Fruit fly (Drosophila melanogaster) whole organism, embryonic: ENCODE data around the gene Elp3.
A peak's percentile ranks its signal among the peaks of the same experiment; 100 is the strongest.

Source experiments
- Abd-B ChIP-seq: fragments of 200-800 bp; sonication (Bioruptor generic); optimal IDR thresholded peaks from 2 replicates; lab custom pipeline; 2018; ENCODE audit warnings: missing biosample characterization, mild to moderate bottlenecking, missing genetic modification characterization, moderate library complexity
- CG10543 ChIP-seq: fragments of 200-800 bp; sonication (Bioruptor generic); optimal IDR thresholded peaks from 3 replicates; lab custom pipeline; 2017; ENCODE audit warnings: missing biosample characterization, mild to moderate bottlenecking, missing genetic modification characterization, moderate library complexity
- CG12219 ChIP-seq: fragments of 200-800 bp; sonication (Bioruptor generic); optimal IDR thresholded peaks from 3 replicates; lab custom pipeline; 2018; ENCODE audit warnings: missing biosample characterization, mild to moderate bottlenecking, missing genetic modification characterization
- CG13296 ChIP-seq: fragments of 200-800 bp; sonication (Bioruptor generic); optimal IDR thresholded peaks from 3 replicates; lab custom pipeline; 2018; ENCODE audit warnings: missing biosample characterization, mild to moderate bottlenecking, missing genetic modification characterization
- CG14667 ChIP-seq: fragments of 200-800 bp; sonication (Bioruptor generic); IDR thresholded peaks from 2 replicates; pipeline ENCODE4 v1.3.6; 2022; ENCODE audit warnings: missing biosample characterization, missing genetic modification characterization
- CG1603 ChIP-seq: fragments of 200-800 bp; sonication (Bioruptor generic); optimal IDR thresholded peaks from 2 replicates; lab custom pipeline; 2019; ENCODE audit warnings: missing biosample characterization, mild to moderate bottlenecking, missing genetic modification characterization, moderate library complexity
- CG16815 ChIP-seq: fragments of 200-800 bp; sonication (Bioruptor generic); optimal IDR thresholded peaks from 3 replicates; lab custom pipeline; 2017; ENCODE audit warnings: missing biosample characterization, mild to moderate bottlenecking, missing genetic modification characterization
- CG16863 ChIP-seq: fragments of 200-800 bp; sonication (Bioruptor generic); optimal IDR thresholded peaks from 3 replicates; lab custom pipeline; 2016; ENCODE audit warnings: missing biosample characterization, missing genetic modification characterization
- CG17385 ChIP-seq: fragments of 200-800 bp; sonication (Bioruptor generic); optimal IDR thresholded peaks from 3 replicates; lab custom pipeline; 2018; ENCODE audit warnings: missing biosample characterization, mild to moderate bottlenecking, missing genetic modification characterization
- CG2120 ChIP-seq: fragments of 200-800 bp; sonication (Bioruptor generic); optimal IDR thresholded peaks from 3 replicates; lab custom pipeline; 2016; ENCODE audit warnings: missing biosample characterization, missing genetic modification characterization
- CG2889 ChIP-seq: fragments of 200-800 bp; sonication (Bioruptor generic); IDR thresholded peaks from 3 replicates; pipeline ENCODE4 v1.3.6; 2022; ENCODE audit warnings: missing biosample characterization, missing genetic modification characterization
- CG31224 ChIP-seq: fragments of 200-800 bp; sonication (Bioruptor generic); IDR thresholded peaks from 2 replicates; pipeline ENCODE4 v1.3.6; 2022; ENCODE audit warnings: missing biosample characterization, missing genetic modification characterization
- CG31365 ChIP-seq: fragments of 200-800 bp; sonication (Bioruptor generic); optimal IDR thresholded peaks from 2 replicates; lab custom pipeline; 2018; ENCODE audit warnings: missing biosample characterization, mild to moderate bottlenecking, missing genetic modification characterization
- CG32767 ChIP-seq: fragments of 200-800 bp; sonication (Bioruptor generic); IDR thresholded peaks from 2 replicates; pipeline ENCODE4 v1.3.6; 2022; ENCODE audit warnings: missing biosample characterization, missing genetic modification characterization
- CG32772 ChIP-seq: fragments of 200-800 bp; sonication (Bioruptor generic); IDR thresholded peaks from 2 replicates; pipeline ENCODE4 v1.3.6; 2022; ENCODE audit warnings: missing biosample characterization, missing genetic modification characterization
- CG33557 ChIP-seq: fragments of 200-800 bp; sonication (Bioruptor generic); optimal IDR thresholded peaks from 2 replicates; lab custom pipeline; 2019; ENCODE audit warnings: missing biosample characterization, mild to moderate bottlenecking, missing genetic modification characterization, moderate library complexity
- CG34224 ChIP-seq: fragments of 200-800 bp; sonication (Bioruptor generic); IDR thresholded peaks from 3 replicates; pipeline ENCODE4 v1.3.6; 2022; ENCODE audit warnings: missing biosample characterization, missing genetic modification characterization; ENCODE audit not compliant: partially characterized antibody
- CG5953 ChIP-seq: fragments of 200-800 bp; sonication (Bioruptor generic); IDR thresholded peaks from 2 replicates; pipeline ENCODE4 v1.3.6; 2022; ENCODE audit warnings: missing biosample characterization, missing genetic modification characterization
- CG6254 ChIP-seq: fragments of 200-800 bp; sonication (Bioruptor generic); optimal IDR thresholded peaks from 3 replicates; lab custom pipeline; 2017; ENCODE audit warnings: mild to moderate bottlenecking, missing biosample characterization, missing genetic modification reagents, missing genetic modification characterization
- CG6272 ChIP-seq: fragments of 200-800 bp; sonication (Bioruptor generic); IDR thresholded peaks from 2 replicates; pipeline ENCODE4 v1.3.6; 2022; ENCODE audit warnings: missing biosample characterization, missing genetic modification characterization
- CG6791 ChIP-seq: fragments of 200-800 bp; sonication (Bioruptor generic); IDR thresholded peaks from 3 replicates; pipeline ENCODE4 v1.3.6; 2022; ENCODE audit warnings: missing biosample characterization, missing genetic modification characterization; ENCODE audit not compliant: partially characterized antibody
- CG9932 ChIP-seq: fragments of 200-800 bp; sonication (Bioruptor generic); IDR thresholded peaks from 2 replicates; pipeline ENCODE4 v1.3.6; 2022; ENCODE audit warnings: missing biosample characterization, missing genetic modification characterization
- CTCF ChIP-seq: fragments of 200-800 bp; sonication (Bioruptor generic); optimal IDR thresholded peaks from 2 replicates; lab custom pipeline; 2017; ENCODE audit warnings: missing biosample characterization, mild to moderate bottlenecking, missing genetic modification characterization, moderate library complexity
- CoRest ChIP-seq: fragments of 200-800 bp; sonication (Bioruptor generic); optimal IDR thresholded peaks from 3 replicates; lab custom pipeline; 2018; ENCODE audit warnings: missing biosample characterization, mild to moderate bottlenecking, missing genetic modification characterization, moderate library complexity
- D ChIP-seq, 2 experiments: fragments of 200-800 bp in 1 of 2; fragments of >200 bp in 1 of 2; sonication (Bioruptor generic) in 1 of 2; optimal IDR thresholded peaks; 2 replicates in 1 of 2; 3 replicates in 1 of 2; lab custom pipeline; 2017; ENCODE audit warnings: mild to moderate bottlenecking in 1 of 2, missing biosample characterization in 1 of 2, missing genetic modification characterization in 1 of 2, missing genetic modification reagents in 1 of 2
- Dip3 ChIP-seq: fragments of 200-800 bp; sonication (Bioruptor generic); optimal IDR thresholded peaks from 3 replicates; lab custom pipeline; 2016; ENCODE audit warnings: missing biosample characterization, missing genetic modification characterization
- Elba2 ChIP-seq: fragments of 200-800 bp; sonication (Bioruptor generic); optimal IDR thresholded peaks from 3 replicates; lab custom pipeline; 2016; ENCODE audit warnings: missing biosample characterization, missing genetic modification characterization
- Fer1 ChIP-seq: fragments of 200-800 bp; sonication (Bioruptor generic); optimal IDR thresholded peaks from 2 replicates; lab custom pipeline; 2017; ENCODE audit warnings: missing biosample characterization, mild to moderate bottlenecking, missing genetic modification characterization
- Hand ChIP-seq: fragments of 200-800 bp; sonication (Bioruptor generic); optimal IDR thresholded peaks from 2 replicates; lab custom pipeline; 2017; ENCODE audit warnings: mild to moderate bottlenecking, missing biosample characterization, missing genetic modification reagents, missing genetic modification characterization
- Hsf ChIP-seq: fragments of 200-800 bp; sonication (Bioruptor generic); optimal IDR thresholded peaks from 3 replicates; lab custom pipeline; 2016; ENCODE audit warnings: missing biosample characterization, missing genetic modification characterization
- Kr ChIP-seq: fragments of 200-800 bp; sonication (Bioruptor generic); optimal IDR thresholded peaks from 2 replicates; lab custom pipeline; 2017; ENCODE audit warnings: missing biosample characterization, mild to moderate bottlenecking, missing genetic modification characterization
- Lpt ChIP-seq: fragments of >200 bp; optimal IDR thresholded peaks from 2 replicates; lab custom pipeline; 2018; ENCODE audit warnings: missing biosample characterization, missing genetic modification characterization
- Poxn ChIP-seq: fragments of 200-800 bp; sonication (Bioruptor generic); IDR thresholded peaks from 2 replicates; pipeline ENCODE4 v1.3.6; 2022; ENCODE audit warnings: missing biosample characterization, missing genetic modification characterization
- Sox102F ChIP-seq: fragments of 200-800 bp; sonication (Bioruptor generic); optimal IDR thresholded peaks from 2 replicates; lab custom pipeline; 2018; ENCODE audit warnings: missing biosample characterization, mild to moderate bottlenecking, missing genetic modification characterization, moderate library complexity
- abd-A ChIP-seq: fragments of 200-800 bp; sonication (Bioruptor generic); optimal IDR thresholded peaks from 3 replicates; lab custom pipeline; 2019; ENCODE audit warnings: missing biosample characterization, mild to moderate bottlenecking, missing genetic modification characterization, moderate library complexity
- dmrt99B ChIP-seq: fragments of 200-800 bp; sonication (Bioruptor generic); optimal IDR thresholded peaks from 2 replicates; lab custom pipeline; 2018; ENCODE audit warnings: missing biosample characterization, mild to moderate bottlenecking, missing genetic modification characterization, moderate library complexity
- exex ChIP-seq: fragments of 200-800 bp; sonication (Bioruptor generic); optimal IDR thresholded peaks from 4 replicates; lab custom pipeline; 2018; ENCODE audit warnings: missing biosample characterization, mild to moderate bottlenecking, missing genetic modification characterization, moderate library complexity
- gsb ChIP-seq: fragments of 200-800 bp; sonication (Bioruptor generic); IDR thresholded peaks from 2 replicates; pipeline ENCODE4 v1.3.6; 2022; ENCODE audit warnings: missing biosample characterization, missing genetic modification characterization
- hbn ChIP-seq: fragments of 200-800 bp; sonication (Bioruptor generic); IDR thresholded peaks from 2 replicates; pipeline ENCODE4 v1.3.6; 2022; ENCODE audit warnings: missing biosample characterization, missing genetic modification characterization; ENCODE audit not compliant: partially characterized antibody
- hkb ChIP-seq, 2 experiments: fragments of 200-800 bp in 1 of 2; fragments of >200 bp in 1 of 2; sonication (Bioruptor generic) in 1 of 2; IDR thresholded peaks in 1 of 2; optimal IDR thresholded peaks in 1 of 2; 2 replicates each; pipeline versions ENCODE4 v1.3.6 to Lab custom; 2017 to 2022; ENCODE audit warnings: missing biosample characterization in 1 of 2, missing genetic modification characterization in 1 of 2
- lmd ChIP-seq: fragments of 200-800 bp; sonication (Bioruptor generic); IDR thresholded peaks from 2 replicates; pipeline ENCODE4 v1.3.6; 2022; ENCODE audit warnings: missing biosample characterization, missing genetic modification characterization
- lov ChIP-seq, 2 experiments: fragments of 200-800 bp in 1 of 2; fragments of >200 bp in 1 of 2; sonication (Bioruptor generic) in 1 of 2; IDR thresholded peaks in 1 of 2; optimal IDR thresholded peaks in 1 of 2; 2 replicates in 1 of 2; 3 replicates in 1 of 2; pipeline versions ENCODE4 v1.3.6 to Lab custom; 2017 to 2022; ENCODE audit warnings: missing biosample characterization in 1 of 2, missing genetic modification characterization in 1 of 2
- maf-S ChIP-seq: fragments of 200-800 bp; sonication (Bioruptor generic); optimal IDR thresholded peaks from 2 replicates; lab custom pipeline; 2016; ENCODE audit warnings: missing biosample characterization, missing genetic modification characterization
- pfk ChIP-seq: fragments of 200-800 bp; sonication (Bioruptor generic); optimal IDR thresholded peaks from 2 replicates; lab custom pipeline; 2018; ENCODE audit warnings: missing biosample characterization, mild to moderate bottlenecking, missing genetic modification characterization, moderate library complexity
- sd ChIP-seq: fragments of 200-800 bp; sonication (Bioruptor generic); optimal IDR thresholded peaks from 3 replicates; lab custom pipeline; 2018; ENCODE audit warnings: missing biosample characterization, mild to moderate bottlenecking, missing genetic modification characterization, moderate library complexity
- seq ChIP-seq: fragments of 200-800 bp; sonication (Bioruptor generic); IDR thresholded peaks from 2 replicates; pipeline ENCODE4 v1.3.6; 2022; ENCODE audit warnings: missing biosample characterization, missing genetic modification characterization
- stwl ChIP-seq: fragments of 200-800 bp; sonication (Bioruptor generic); optimal IDR thresholded peaks from 3 replicates; lab custom pipeline; 2018; ENCODE audit warnings: missing biosample characterization, mild to moderate bottlenecking, missing genetic modification characterization, moderate library complexity
- tap ChIP-seq: fragments of 200-800 bp; optimal IDR thresholded peaks from 3 replicates; lab custom pipeline; 2019; ENCODE audit warnings: missing biosample characterization, mild to moderate bottlenecking, missing genetic modification characterization, moderate library complexity
- ttk ChIP-seq: fragments of 200-800 bp; sonication (Bioruptor generic); IDR thresholded peaks from 2 replicates; pipeline ENCODE4 v2.1.2; 2022; ENCODE audit warnings: missing biosample characterization, missing genetic modification characterization
- z ChIP-seq: fragments of 200-800 bp; sonication (Bioruptor generic); IDR thresholded peaks from 3 replicates; pipeline ENCODE4 v1.3.6; 2022; ENCODE audit warnings: missing biosample characterization, missing genetic modification characterization

Elp3 gene

dm6 chr2L:4456539-4456994, 12.0 kb downstream of the Elp3 start, which contains the start of gene Gs1l (continued):
- TF ChIP-seq CG17385 (GFP tag; lab: Kevin White, UChicago) (no peak), z (GFP tag; lab: Robert Waterston, UW) (no peak), CG31365 (tag; lab: Kevin White, UChicago) (no peak), CG2889 (GFP tag; lab: Robert Waterston, UW) (no peak), CG31224 (GFP tag; lab: Robert Waterston, UW) (no peak), Poxn (GFP tag; lab: Robert Waterston, UW) (no peak), Elba2 (GFP tag; lab: Kevin White, UChicago) (no peak), CG1603 (no peak), CG13296 (GFP tag; lab: Kevin White, UChicago) (no peak), CG32767 (GFP tag; lab: Robert Waterston, UW) (no peak), pfk (GFP tag; lab: Kevin White, UChicago) (no peak), lov (optimal IDR thresholded peaks at IDR 0.05; lab: Kevin White, UChicago) (no peak), lov (GFP tag; IDR thresholded peaks at IDR 0.05; lab: Robert Waterston, UW) (no peak), Dip3 (no peak), hkb (optimal IDR thresholded peaks at IDR 0.05; lab: Kevin White, UChicago) (no peak), hkb (GFP tag; IDR thresholded peaks at IDR 0.05; lab: Robert Waterston, UW) (0 out of 2 replicates have a peak, but pooled peaks have one; percentile 17), CG9932 (peak; percentile 42; the same call in 1 of the 2 replicates), CG16815 (GFP tag; lab: Kevin White, UChicago) (no peak), maf-S (GFP tag; lab: Kevin White, UChicago) (no peak), lmd (GFP tag; lab: Robert Waterston, UW) (no peak; the same call in 1 of the 2 replicates), dmrt99B (no peak), CG2120 (GFP tag; lab: Kevin White, UChicago) (peak; percentile 24), CG33557 (GFP tag; lab: Kevin White, UChicago) (no peak), Sox102F (GFP tag; lab: Kevin White, UChicago) (no peak), CG10543 (GFP tag; lab: Kevin White, UChicago) (no peak), hbn (GFP tag; lab: Robert Waterston, UW) (no peak), CTCF (GFP tag; lab: Kevin White, UChicago) (no peak), seq (GFP tag; lab: Robert Waterston, UW) (no peak), Abd-B (GFP tag; lab: Kevin White, UChicago) (no peak), abd-A (tag; lab: Kevin White, UChicago) (no peak), CG6254 (GFP tag; lab: Kevin White, UChicago) (no peak), Hsf (GFP tag; lab: Kevin White, UChicago) (no peak), CG14667 (GFP tag; lab: Robert Waterston, UW) (no peak), Hand (GFP tag; lab: Kevin White, UChicago) (no peak), CG12219 (GFP tag; lab: Kevin White, UChicago) (no peak), CoRest (tag; lab: Kevin White, UChicago) (peak; percentile 23), CG34224 (GFP tag; lab: Robert Waterston, UW) (no peak), Kr (GFP tag; lab: Kevin White, UChicago) (no peak), CG6272 (GFP tag; lab: Robert Waterston, UW) (no peak), stwl (tag; lab: Kevin White, UChicago) (no peak), CG6791 (GFP tag; lab: Robert Waterston, UW) (no peak), Fer1 (GFP tag; lab: Kevin White, UChicago) (peak; percentile 42), Lpt (no peak), ttk (GFP tag; lab: Robert Waterston, UW) (no peak), sd (tag; lab: Kevin White, UChicago) (peak; percentile 56), CG5953 (GFP tag; lab: Robert Waterston, UW) (no peak), exex (tag; lab: Kevin White, UChicago) (no peak), CG32772 (no peak), D (optimal IDR thresholded peaks at IDR 0.05; lab: Kevin White, UChicago) (no peak), D (GFP tag; optimal IDR thresholded peaks at IDR 0.05; lab: Kevin White, UChicago) (no peak), CG16863 (no peak), gsb (GFP tag; lab: Robert Waterston, UW) (no peak), tap (tag; lab: Kevin White, UChicago) (no peak)
